Worm (Caenorhabditis elegans) whole organism, L4/young adult: ENCODE measurements around the gene F47B7.3.

Experiments
- W03F9.2 ChIP-seq: fragments of 150-350 bp; optimal IDR thresholded peaks from 2 replicates; lab custom pipeline; 2014; ENCODE audit warnings: missing biosample characterization, missing genetic modification characterization
- dao-5 ChIP-seq: sonication (generic microtip); optimal IDR thresholded peaks from 2 replicates; lab custom pipeline; 2016; ENCODE audit warnings: missing genotype, missing genetic modification characterization, moderate library complexity, missing compliant biosample characterization
- him-1 ChIP-seq: sonication (generic microtip); optimal IDR thresholded peaks from 2 replicates; lab custom pipeline; 2016; ENCODE audit warnings: missing genotype, missing genetic modification reagents, missing genetic modification characterization, missing compliant biosample characterization

Gene F47B7.3

ce11 chrX:3764295-3764694 is at the start of gene F47B7.3:
Gene F47B7.3, minus strand, starts transcription at chrX:3764395.
- no peak for TF ChIP-seq dao-5

- TF ChIP-seq dao-5 (no peak), him-1 (tag; lab: Kevin White, UChicago) (no peak), W03F9.2 (tag; lab: Kevin White, UChicago) (no peak)
Observed at ce11 chrX:3807166-3807565, 43.0 kb upstream of the F47B7.3 start, which contains the start of gene F35A5.1. Gene F35A5.1, plus strand, starts transcription at chrX:3807466.

DNA sequence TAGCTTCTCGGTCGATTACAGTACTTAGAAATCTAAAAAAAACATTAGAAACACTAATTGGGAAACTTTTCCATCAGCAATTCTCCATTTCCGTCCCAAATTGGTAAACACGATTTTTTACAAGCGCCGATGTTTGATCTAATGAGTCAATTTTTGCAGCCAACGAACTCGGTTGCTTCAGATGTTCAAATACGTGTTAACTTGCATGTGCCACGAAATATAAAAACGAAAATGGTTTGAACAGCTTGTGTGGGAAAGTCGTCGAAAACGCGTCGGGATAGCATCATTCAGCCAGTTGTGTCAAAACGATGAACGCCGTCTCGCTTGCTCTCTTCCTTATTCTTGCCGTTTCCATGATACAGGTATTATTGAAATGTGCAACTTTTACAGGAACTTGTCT is 40.6 kb upstream of the F47B7.3 start, which contains the start of gene F35A5.2:
Gene F35A5.2, plus strand, starts transcription at position 301 of the 400 bp plus-strand sequence.
- TF ChIP-seq W03F9.2 (tag; lab: Kevin White, UChicago), result no peak

- TF ChIP-seq W03F9.2 (tag; lab: Kevin White, UChicago) (peak; percentile 52), dao-5 (no peak), him-1 (tag; lab: Kevin White, UChicago) (peak; percentile 20)
Observed at ce11 chrX:3803314-3803713, 39.1 kb upstream of the F47B7.3 start, which contains the start of gene F35A5.8. Gene F35A5.8, minus strand, starts transcription at chrX:3803464.

DNA sequence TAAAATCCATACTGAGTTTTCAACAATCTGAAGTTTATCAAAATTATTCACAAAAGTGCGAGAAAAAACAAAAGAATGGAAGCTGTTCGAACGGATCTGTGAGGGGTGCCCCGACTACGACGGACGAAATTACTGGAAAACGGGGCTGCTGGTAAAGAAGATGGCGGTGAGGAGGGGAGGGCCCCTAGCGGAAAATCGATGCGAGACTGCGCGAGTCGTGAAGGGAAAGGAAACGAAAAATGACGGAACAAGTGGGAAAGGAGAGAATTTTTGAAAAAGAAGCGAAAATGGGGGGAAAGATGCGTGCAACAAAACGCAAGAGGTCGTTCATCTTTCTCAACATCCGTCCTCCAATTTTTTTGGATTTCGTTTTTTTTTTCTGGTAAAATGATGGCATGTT is 38.5 kb upstream of the F47B7.3 start:
- TF ChIP-seq him-1 (tag; lab: Kevin White, UChicago), result no peak
- no peak for TF ChIP-seq W03F9.2 (tag; lab: Kevin White, UChicago)
- TF ChIP-seq dao-5, result no peak

DNA sequence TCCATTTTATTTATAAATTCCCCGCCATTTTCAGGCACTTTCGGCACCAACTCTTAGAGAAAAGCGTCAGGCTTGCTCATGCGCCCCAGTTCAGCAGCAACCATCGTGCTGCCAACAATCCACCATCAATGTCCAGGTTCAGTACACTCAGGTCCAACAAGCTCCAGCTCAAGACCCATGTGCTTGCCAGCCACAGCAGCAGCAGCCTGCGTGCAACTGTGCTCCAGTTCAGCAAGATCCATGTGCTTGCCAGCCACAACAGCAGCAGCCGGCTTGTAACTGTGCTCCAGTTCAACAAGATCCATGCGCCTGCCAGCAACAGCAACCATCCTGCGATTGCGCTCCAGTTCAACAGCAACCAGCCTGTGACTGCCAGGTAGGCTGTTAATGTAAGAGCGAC is 34.1 kb upstream of the F47B7.3 start:
- TF ChIP-seq him-1 (tag; lab: Kevin White, UChicago) (no peak), W03F9.2 (tag; lab: Kevin White, UChicago) (no peak), dao-5 (no peak)

DNA sequence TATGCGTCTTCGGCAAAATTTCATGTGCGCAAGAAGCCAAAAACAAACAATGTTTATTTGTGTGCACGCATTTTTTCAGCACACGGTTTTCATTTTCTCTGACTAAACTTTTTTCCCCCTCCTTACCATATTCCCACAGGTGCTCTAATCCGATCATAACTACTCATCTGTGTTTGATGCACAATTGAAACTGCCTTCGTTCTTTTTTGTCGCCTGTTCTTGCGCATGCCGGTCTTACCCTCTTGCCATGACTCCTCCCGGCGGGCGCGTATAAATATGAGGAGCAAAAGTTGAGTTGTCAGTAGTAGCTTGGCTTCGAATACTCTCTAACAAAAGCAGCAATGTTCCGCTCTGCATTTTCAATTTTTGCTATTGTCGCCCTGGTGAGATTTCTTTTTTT is 33.7 kb upstream of the F47B7.3 start, which contains the start of gene abu-10:
Gene abu-10, plus strand, starts transcription at position 301 of the 400 bp plus-strand sequence.
- TF ChIP-seq him-1 (tag; lab: Kevin White, UChicago) (no peak), dao-5 (no peak), W03F9.2 (tag; lab: Kevin White, UChicago) (no peak)

DNA sequence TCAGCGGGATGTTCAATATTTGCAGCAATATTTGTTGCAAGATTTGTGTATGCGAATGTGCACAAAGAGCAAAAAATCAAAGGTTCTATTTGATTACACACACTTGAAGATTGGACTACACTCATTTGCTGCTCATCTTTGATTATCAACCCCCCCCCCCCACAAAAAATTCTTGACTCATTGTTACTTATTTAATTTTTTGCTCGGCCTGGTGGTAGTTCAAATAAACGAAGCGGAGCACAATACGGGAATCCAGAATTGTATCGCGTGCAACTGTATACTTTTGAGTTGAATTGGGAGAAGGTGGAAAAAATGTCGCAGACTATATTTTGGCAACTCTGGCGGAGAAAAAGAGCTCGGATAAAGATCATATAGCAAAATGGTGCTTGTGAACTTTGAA is 31.4 kb upstream of the F47B7.3 start, which contains the start of gene F35A5.5:
Gene F35A5.5, minus strand, starts transcription at position 101 of the 400 bp plus-strand sequence.
- TF ChIP-seq W03F9.2 (tag; lab: Kevin White, UChicago), result no peak
- TF ChIP-seq him-1 (tag; lab: Kevin White, UChicago), result no peak
- TF ChIP-seq dao-5, result no peak

DNA sequence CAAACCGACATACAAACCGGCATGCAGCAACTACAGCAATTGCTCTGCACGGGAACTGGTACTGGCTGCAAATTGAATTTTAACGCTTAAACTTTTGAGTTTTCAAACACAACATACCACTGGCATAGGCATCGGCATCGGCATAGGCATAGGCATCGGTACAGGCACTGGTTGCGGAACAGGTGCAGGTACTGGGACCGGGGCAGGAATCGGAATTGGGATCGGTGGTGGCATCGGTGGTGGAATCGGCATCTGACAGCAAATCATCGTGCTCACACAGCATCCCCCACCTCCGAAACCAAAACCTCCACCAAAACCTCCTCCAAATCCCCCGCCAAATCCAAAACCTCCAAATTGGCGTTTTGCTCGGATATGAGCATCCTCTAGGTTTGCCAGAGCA is 30.0 kb upstream of the F47B7.3 start:
- no peak for TF ChIP-seq W03F9.2 (tag; lab: Kevin White, UChicago)
- TF ChIP-seq dao-5, result no peak
- no peak for TF ChIP-seq him-1 (tag; lab: Kevin White, UChicago)

- TF ChIP-seq him-1 (tag; lab: Kevin White, UChicago) (peak; percentile 21), dao-5 (peak; percentile 32), W03F9.2 (tag; lab: Kevin White, UChicago) (no peak)
Observed at ce11 chrX:3793389-3793788, 29.2 kb upstream of the F47B7.3 start.

- TF ChIP-seq W03F9.2 (tag; lab: Kevin White, UChicago) (no peak), dao-5 (no peak), him-1 (tag; lab: Kevin White, UChicago) (no peak)
Observed at ce11 chrX:3792715-3793114, 28.5 kb upstream of the F47B7.3 start, which contains the start of gene idpp-5. Gene idpp-5, minus strand, starts transcription at chrX:3792815.

DNA sequence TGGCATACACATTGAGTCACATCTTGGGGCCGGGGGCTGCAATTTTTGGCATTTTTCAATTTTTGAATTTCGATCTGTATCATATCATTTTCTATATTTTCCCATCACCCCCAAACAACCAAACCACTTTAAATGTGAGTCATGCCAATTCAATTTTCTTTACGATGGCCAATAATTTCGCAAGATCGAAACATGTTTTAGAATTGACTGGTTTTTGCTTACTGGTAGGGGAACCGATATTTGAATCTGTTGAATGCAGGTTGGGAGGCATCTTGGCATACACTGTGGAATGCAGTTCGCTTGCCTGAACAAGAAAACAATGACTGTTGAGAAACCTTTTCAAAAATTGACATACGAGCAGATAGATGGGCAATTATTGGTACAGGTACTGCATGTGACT is 26.9 kb upstream of the F47B7.3 start:
- TF ChIP-seq W03F9.2 (tag; lab: Kevin White, UChicago) (no peak), dao-5 (no peak), him-1 (tag; lab: Kevin White, UChicago) (no peak)

DNA sequence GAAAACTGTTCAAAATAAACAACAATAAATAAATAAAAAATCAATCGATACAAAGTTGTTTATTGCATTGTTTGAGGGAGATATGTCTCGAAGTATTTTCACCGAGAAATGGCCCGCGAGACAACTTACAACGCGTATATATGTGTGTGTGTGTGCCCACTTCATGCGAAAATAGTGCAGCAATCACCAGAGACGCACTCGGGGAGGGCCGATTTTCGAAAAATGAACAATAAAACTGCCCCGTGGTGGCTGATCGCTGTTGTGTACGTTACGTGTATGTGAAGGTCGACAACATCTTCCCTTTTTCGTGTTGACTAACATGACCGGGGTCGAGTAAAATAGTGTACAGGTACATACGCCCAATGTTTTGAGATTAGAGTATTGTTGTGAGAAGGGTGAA is 24.3 kb upstream of the F47B7.3 start:
- TF ChIP-seq dao-5 (no peak), W03F9.2 (tag; lab: Kevin White, UChicago) (no peak), him-1 (tag; lab: Kevin White, UChicago) (no peak)

ce11 chrX:3787431-3788076 is 23.4 kb upstream of the F47B7.3 start, which contains the start of gene pmpl-1:
Gene pmpl-1, plus strand, starts transcription at chrX:3788026.
- no peak for TF ChIP-seq him-1 (tag; lab: Kevin White, UChicago)
